Worm (Caenorhabditis elegans) whole organism, mixed stage, embryonic: ENCODE data around the gene ceh-91.

Source experiments
- blmp-1 ChIP-seq: fragments of 150-350 bp; optimal IDR thresholded peaks from 2 replicates; lab custom pipeline; 2014; ENCODE audit warnings: missing biosample characterization, missing genetic modification characterization
- ceh-39 ChIP-seq: fragments of 150-350 bp; optimal IDR thresholded peaks from 2 replicates; lab custom pipeline; 2014; ENCODE audit warnings: missing biosample characterization, missing genetic modification characterization
- cnd-1 ChIP-seq: fragments of 200-800 bp; sonication (Bioruptor generic); optimal IDR thresholded peaks from 2 replicates; lab custom pipeline; 2018; ENCODE audit warnings: mild to moderate bottlenecking, missing genetic modification characterization, missing compliant biosample characterization
- elt-1 ChIP-seq: sonication (generic microtip); optimal IDR thresholded peaks from 2 replicates; lab custom pipeline; 2017; ENCODE audit warnings: missing genetic modification characterization, mild to moderate bottlenecking, missing compliant biosample characterization, antibody characterized with exemption, moderate library complexity, borderline replicate concordance; ENCODE audit not compliant: insufficient read depth
- elt-3 ChIP-seq: fragments of 150-350 bp; optimal IDR thresholded peaks from 2 replicates; lab custom pipeline; 2014; ENCODE audit warnings: missing biosample characterization, missing genetic modification characterization
- lin-13 ChIP-seq: fragments of 150-350 bp; optimal IDR thresholded peaks from 2 replicates; lab custom pipeline; 2014; ENCODE audit warnings: missing biosample characterization, missing genetic modification characterization
- lsy-2 ChIP-seq: fragments of 150-350 bp; optimal IDR thresholded peaks from 2 replicates; lab custom pipeline; 2014; ENCODE audit warnings: missing biosample characterization, missing genetic modification characterization
- nhr-12 ChIP-seq: fragments of 150-350 bp; optimal IDR thresholded peaks from 2 replicates; lab custom pipeline; 2014; ENCODE audit warnings: missing biosample characterization, missing genetic modification characterization
- nhr-2 ChIP-seq: fragments of 150-350 bp; optimal IDR thresholded peaks from 2 replicates; lab custom pipeline; 2014; ENCODE audit warnings: missing biosample characterization, missing genetic modification characterization
- nhr-28 ChIP-seq: fragments of 150-350 bp; optimal IDR thresholded peaks from 2 replicates; lab custom pipeline; 2014; ENCODE audit warnings: missing biosample characterization, missing genetic modification characterization
- pha-4 ChIP-seq: fragments of 150-350 bp; optimal IDR thresholded peaks from 2 replicates; lab custom pipeline; 2018; ENCODE audit warnings: missing biosample characterization, missing genetic modification reagents, missing genetic modification characterization
- unc-62 ChIP-seq: fragments of 150-350 bp; optimal IDR thresholded peaks from 2 replicates; lab custom pipeline; 2014; ENCODE audit warnings: missing biosample characterization, missing genetic modification reagents, missing genetic modification characterization
- ztf-11 ChIP-seq: fragments of 150-350 bp; optimal IDR thresholded peaks from 2 replicates; lab custom pipeline; 2014; ENCODE audit warnings: missing biosample characterization, missing genetic modification characterization

- TF ChIP-seq lsy-2 (tag; lab: Kevin White, UChicago) (no peak), pha-4 (tag; lab: Kevin White, UChicago) (no peak), ztf-11 (tag; lab: Kevin White, UChicago) (no peak), elt-1 (tag; lab: Kevin White, UChicago) (no peak), ceh-39 (tag; lab: Kevin White, UChicago) (no peak), cnd-1 (tag; lab: Kevin White, UChicago) (no peak), unc-62 (GFP tag; lab: Kevin White, UChicago) (no peak), lin-13 (tag; lab: Kevin White, UChicago) (no peak), elt-3 (no peak), blmp-1 (tag; lab: Kevin White, UChicago) (no peak), nhr-2 (tag; lab: Kevin White, UChicago) (no peak), nhr-12 (no peak), nhr-28 (tag; lab: Kevin White, UChicago) (no peak)
Observed at ce11 chrIII:11615802-11616201, 744 bp upstream of the ceh-91 start.
